Fruit fly (Drosophila melanogaster) whole organism, pupa: ENCODE measurements around the gene CG1695.

Source experiments
- CG10348 ChIP-seq: fragments of 200-800 bp; sonication (Bioruptor generic); IDR thresholded peaks from 2 replicates; pipeline ENCODE4 v1.3.6; 2022; ENCODE audit warnings: missing biosample characterization, missing genetic modification characterization
- CG15710 ChIP-seq: fragments of 200-800 bp; sonication (Bioruptor generic); optimal IDR thresholded peaks from 2 replicates; lab custom pipeline; 2018; ENCODE audit warnings: missing biosample characterization, mild to moderate bottlenecking, missing genetic modification characterization, moderate library complexity
- CG32121 ChIP-seq: fragments of 200-800 bp; sonication (Bioruptor generic); IDR thresholded peaks from 2 replicates; pipeline ENCODE4 v1.3.6; 2022; ENCODE audit warnings: missing biosample characterization, missing genetic modification characterization
- CG9948 ChIP-seq: fragments of 200-800 bp; sonication (Bioruptor generic); optimal IDR thresholded peaks from 2 replicates; lab custom pipeline; 2018; ENCODE audit warnings: missing biosample characterization, mild to moderate bottlenecking, missing genetic modification characterization, moderate library complexity
- EcR ChIP-seq: fragments of 200-800 bp; sonication (Bioruptor generic); optimal IDR thresholded peaks from 3 replicates; lab custom pipeline; 2019; ENCODE audit warnings: missing biosample characterization, missing genetic modification characterization, mild to moderate bottlenecking, moderate library complexity, missing genetic modification reagents
- Pif1A ChIP-seq: fragments of 200-800 bp; sonication (Bioruptor generic); optimal IDR thresholded peaks from 3 replicates; lab custom pipeline; 2016; ENCODE audit warnings: missing biosample characterization, missing genetic modification characterization
- Pif1B ChIP-seq: fragments of 200-800 bp; sonication (Bioruptor generic); optimal IDR thresholded peaks from 3 replicates; lab custom pipeline; 2016; ENCODE audit warnings: missing biosample characterization, missing genetic modification characterization

- TF ChIP-seq CG10348 (GFP tag; lab: Robert Waterston, UW) (no peak), CG32121 (GFP tag; lab: Robert Waterston, UW) (no peak), Pif1B (GFP tag; lab: Kevin White, UChicago) (no peak), EcR (GFP tag; lab: Kevin White, UChicago) (no peak), Pif1A (GFP tag; lab: Kevin White, UChicago) (no peak), CG9948 (tag; lab: Kevin White, UChicago) (no peak), CG15710 (tag; lab: Kevin White, UChicago) (no peak)
Measured at dm6 chrX:20434534-20434933, 784 bp downstream of the CG1695 start.
